Fruit fly (Drosophila melanogaster): ENCODE data around the gene betaTub97EF.

The betaTub97EF gene

dm6 chr3R:27931461-27931860 is 56.7 kb downstream of the betaTub97EF start:
- TF ChIP-seq CG11902 (GFP tag; optimal IDR thresholded peaks at IDR 0.05) = no peak

dm6 chr3R:27928984-27929924 is 58.9 kb downstream of the betaTub97EF start:
- TF ChIP-seq CG6792 (GFP tag; optimal IDR thresholded peaks at IDR 0.05) (no peak), CG6276 (GFP tag; optimal IDR thresholded peaks at IDR 0.05) (peak; percentile 13), CG9139 (GFP tag; optimal IDR thresholded peaks at IDR 0.05) (no peak), Ets96B (tag; optimal IDR thresholded peaks at IDR 0.05) (no peak), CG8319 (GFP tag; optimal IDR thresholded peaks at IDR 0.05) (no peak), fd85E (GFP tag; optimal IDR thresholded peaks at IDR 0.05) (no peak), dac (GFP tag; optimal IDR thresholded peaks at IDR 0.05) (no peak), CG16779 (tag; optimal IDR thresholded peaks at IDR 0.05) (peak; percentile 42), CG6854 (GFP tag; optimal IDR thresholded peaks at IDR 0.05) (peak; percentile 1), ss (GFP tag; optimal IDR thresholded peaks at IDR 0.05) (peak in 1 of 2 experiments; percentile 16), CG34406 (GFP tag; optimal IDR thresholded peaks at IDR 0.05) (no peak), Hr39 (GFP tag; optimal IDR thresholded peaks at IDR 0.05) (no peak), Hr4 (GFP tag; optimal IDR thresholded peaks at IDR 0.05) (no peak), Lpt (GFP tag; optimal IDR thresholded peaks at IDR 0.05) (no peak), CG10631 (GFP tag; optimal IDR thresholded peaks at IDR 0.05) (no peak), CG4318 (GFP tag; optimal IDR thresholded peaks at IDR 0.05) (no peak), CG10669 (GFP tag; optimal IDR thresholded peaks at IDR 0.05) (no peak), Eip93F (GFP tag; optimal IDR thresholded peaks at IDR 0.05) (peak; percentile 71), Sox15 (GFP tag; optimal IDR thresholded peaks at IDR 0.05) (no peak), Hr38 (GFP tag; optimal IDR thresholded peaks at IDR 0.05) (no peak), net (GFP tag; optimal IDR thresholded peaks at IDR 0.05) (no peak), svp (GFP tag) (peak; percentile 87), Eip78C (GFP tag) (peak; percentile 13), Blimp-1 (GFP tag; optimal IDR thresholded peaks at IDR 0.05) (no peak), vri (GFP tag; optimal IDR thresholded peaks at IDR 0.05) (peak; percentile 91), CG6808 (GFP tag; optimal IDR thresholded peaks at IDR 0.05) (no peak), dsx (GFP tag; optimal IDR thresholded peaks at IDR 0.05; ENCODE audit: poor library complexity, severe bottlenecking) (no peak), Smox (GFP tag; optimal IDR thresholded peaks at IDR 0.05) (no peak), pdm3 (GFP tag; optimal IDR thresholded peaks at IDR 0.05) (no peak), acj6 (GFP tag; optimal IDR thresholded peaks at IDR 0.05) (no peak), Ets21C (GFP tag; optimal IDR thresholded peaks at IDR 0.05) (no peak), CG11902 (GFP tag; optimal IDR thresholded peaks at IDR 0.05) (no peak)

dm6 chr3R:27928140-27928539 is 60.0 kb downstream of the betaTub97EF start, which contains the start of gene nenya:
Gene nenya, minus strand, starts transcription at chr3R:27928174.
- TF ChIP-seq Eip78C (GFP tag) (peak; percentile 43), svp (GFP tag) (peak; percentile 67), CG34406 (GFP tag; optimal IDR thresholded peaks at IDR 0.05) (no peak), OdsH (GFP tag; optimal IDR thresholded peaks at IDR 0.05) (no peak), esn (GFP tag; optimal IDR thresholded peaks at IDR 0.05) (peak; percentile 5), dac (GFP tag; optimal IDR thresholded peaks at IDR 0.05) (no peak)

dm6 chr3R:27926738-27927215 is 61.4 kb downstream of the betaTub97EF start:
- TF ChIP-seq eg (GFP tag; IDR thresholded peaks at IDR 0.05) = 0 out of 3 replicates have a peak, but pooled peaks have one; percentile 29
- TF ChIP-seq vri (GFP tag; optimal IDR thresholded peaks at IDR 0.05) = peak; percentile 93
- TF ChIP-seq Eip93F (GFP tag; optimal IDR thresholded peaks at IDR 0.05) = peak; percentile 77
- TF ChIP-seq svp (GFP tag) = peak; percentile 57
- TF ChIP-seq Sox14 (GFP tag; optimal IDR thresholded peaks at IDR 0.05) = peak; percentile 20
- no peak for TF ChIP-seq ss (GFP tag; optimal IDR thresholded peaks at IDR 0.05)

All from whole organism, prepupa.